Worm (Caenorhabditis elegans) whole organism, L4 larva: ENCODE measurements around the gene ZK1073.2.

Experiments
- F10B5.3 ChIP-seq: sonication (generic microtip); optimal IDR thresholded peaks from 2 replicates; lab custom pipeline; 2016; ENCODE audit warnings: mild to moderate bottlenecking, missing genetic modification characterization, missing compliant biosample characterization
- Y105C5A.15 ChIP-seq: fragments of 200-800 bp; sonication (Bioruptor generic); IDR thresholded peaks from 2 replicates; pipeline ENCODE4 v1.3.6; 2022; ENCODE audit warnings: missing genetic modification characterization, missing compliant biosample characterization
- Y5F2A.4 ChIP-seq: fragments of 200-800 bp; sonication (Bioruptor generic); optimal IDR thresholded peaks from 2 replicates; lab custom pipeline; 2018; ENCODE audit warnings: mild to moderate bottlenecking, missing genetic modification characterization, missing compliant biosample characterization
- aly-2 ChIP-seq: sonication (generic microtip); optimal IDR thresholded peaks from 2 replicates; lab custom pipeline; 2018; ENCODE audit warnings: missing biosample characterization, missing genetic modification characterization
- ama-1 ChIP-seq: fragments of 150-350 bp; optimal IDR thresholded peaks from 2 replicates; lab custom pipeline; 2014; ENCODE audit warnings: inconsistent platforms, mixed read lengths
- ceh-82 ChIP-seq: sonication (generic microtip); optimal IDR thresholded peaks from 2 replicates; lab custom pipeline; 2017; ENCODE audit warnings: missing biosample characterization, missing genetic modification characterization
- daf-16 ChIP-seq, 3 experiments: sonication (generic microtip); optimal IDR thresholded peaks; 2 replicates each; lab custom pipeline; 2016 to 2017; ENCODE audit warnings: missing genetic modification characterization in 3 of 3, missing genetic modification reagents in 3 of 3, mild to moderate bottlenecking in 2 of 3, missing compliant biosample characterization in 2 of 3, missing biosample characterization in 1 of 3, moderate library complexity in 1 of 3
- dmd-6 ChIP-seq: fragments of 200-800 bp; sonication (Bioruptor generic); IDR thresholded peaks from 2 replicates; pipeline ENCODE4 v1.3.6; 2022; ENCODE audit warnings: missing genetic modification reagents, missing genetic modification characterization, missing compliant biosample characterization
- dmd-9 ChIP-seq: fragments of 200-800 bp; sonication (Bioruptor generic); IDR thresholded peaks from 2 replicates; pipeline ENCODE4 v1.3.6; 2022; ENCODE audit warnings: missing genetic modification reagents, missing genetic modification characterization, missing compliant biosample characterization
- dpl-1 ChIP-seq: fragments of 150-350 bp; optimal IDR thresholded peaks from 2 replicates; lab custom pipeline; 2014; ENCODE audit warnings: missing biosample characterization, missing genetic modification reagents, missing genetic modification characterization
- egl-27 ChIP-seq: sonication (generic microtip); optimal IDR thresholded peaks from 3 replicates; lab custom pipeline; 2017; ENCODE audit warnings: missing biosample characterization, missing genetic modification reagents, missing genetic modification characterization
- hlh-30 ChIP-seq: sonication (generic microtip); optimal IDR thresholded peaks from 2 replicates; lab custom pipeline; 2017; ENCODE audit warnings: antibody characterized with exemption, mild to moderate bottlenecking, missing genetic modification characterization, missing compliant biosample characterization; ENCODE audit not compliant: insufficient read depth
- lin-38 ChIP-seq: fragments of 200-800 bp; sonication (Bioruptor generic); IDR thresholded peaks from 2 replicates; pipeline ENCODE4 v1.3.6; 2022; ENCODE audit warnings: missing genetic modification reagents, missing genetic modification characterization, missing compliant biosample characterization
- lin-39 ChIP-seq: fragments of 150-350 bp; optimal IDR thresholded peaks from 2 replicates; lab custom pipeline; 2014; ENCODE audit warnings: missing biosample characterization, missing genetic modification reagents, missing genetic modification characterization
- madf-5 ChIP-seq, 2 experiments: fragments of 200-800 bp; sonication (Bioruptor generic); IDR thresholded peaks; 2 replicates each; pipeline ENCODE4 v1.3.6; 2022; ENCODE audit warnings: missing compliant biosample characterization in 2 of 2, missing genetic modification characterization in 2 of 2
- madf-9 ChIP-seq: fragments of 200-800 bp; sonication (Bioruptor generic); conservative IDR thresholded peaks from 2 replicates; pipeline ENCODE4 v1.3.6; 2022; ENCODE audit warnings: missing genetic modification reagents, missing genetic modification characterization, missing compliant biosample characterization
- mdl-1 ChIP-seq, 2 experiments: fragments of 150-350 bp in 1 of 2; sonication (generic microtip) in 1 of 2; optimal IDR thresholded peaks; 2 replicates each; lab custom pipeline; 2014 to 2017; ENCODE audit warnings: missing biosample characterization in 2 of 2, missing genetic modification characterization in 2 of 2
- nhr-28 ChIP-seq: fragments of 150-350 bp; optimal IDR thresholded peaks from 2 replicates; lab custom pipeline; 2014; ENCODE audit warnings: missing biosample characterization, missing genetic modification characterization
- nhr-48 ChIP-seq: sonication (generic microtip); optimal IDR thresholded peaks from 2 replicates; lab custom pipeline; 2016; ENCODE audit warnings: mild to moderate bottlenecking, missing genetic modification characterization, missing compliant biosample characterization
- nhr-77 ChIP-seq: fragments of 150-350 bp; optimal IDR thresholded peaks from 2 replicates; lab custom pipeline; 2014; ENCODE audit warnings: missing biosample characterization, missing genetic modification characterization
- php-3 ChIP-seq: fragments of 200-800 bp; sonication (Bioruptor generic); IDR thresholded peaks from 2 replicates; pipeline ENCODE4 v1.3.6; 2022; ENCODE audit warnings: missing genetic modification reagents, missing genetic modification characterization, missing compliant biosample characterization
- pqm-1 ChIP-seq: sonication (generic microtip); optimal IDR thresholded peaks from 2 replicates; lab custom pipeline; 2017; ENCODE audit warnings: missing biosample characterization, missing genetic modification characterization
- rbr-2 ChIP-seq: sonication (generic microtip); optimal IDR thresholded peaks from 2 replicates; lab custom pipeline; 2016; ENCODE audit warnings: missing genotype, missing genetic modification characterization, missing compliant biosample characterization
- saeg-2 ChIP-seq: fragments of 200-800 bp; sonication (Bioruptor generic); IDR thresholded peaks from 2 replicates; pipeline ENCODE4 v1.3.6; 2022; ENCODE audit warnings: missing genetic modification reagents, missing genetic modification characterization, missing compliant biosample characterization
- skn-1 ChIP-seq: fragments of 150-350 bp; optimal IDR thresholded peaks from 2 replicates; lab custom pipeline; 2014; ENCODE audit warnings: missing biosample characterization, missing genetic modification characterization
- snpc-1.2 ChIP-seq: fragments of 200-800 bp; sonication (Bioruptor generic); IDR thresholded peaks from 2 replicates; pipeline ENCODE4 v1.3.6; 2022; ENCODE audit warnings: missing genetic modification reagents, missing genetic modification characterization, missing compliant biosample characterization
- spr-1 ChIP-seq: sonication (generic microtip); optimal IDR thresholded peaks from 2 replicates; lab custom pipeline; 2016; ENCODE audit warnings: mild to moderate bottlenecking, missing genetic modification characterization, missing compliant biosample characterization
- unc-62 ChIP-seq, 3 experiments: fragments of 150-350 bp in 1 of 3; sonication (generic microtip); optimal IDR thresholded peaks in 2 of 3; peaks in 1 of 3; 1 replicate in 1 of 3; 2 replicates in 2 of 3; lab custom pipeline; 2014 to 2017; ENCODE audit warnings: missing biosample characterization in 3 of 3, missing genetic modification characterization in 3 of 3, missing genetic modification reagents in 3 of 3, missing genotype in 1 of 3
- zip-11 ChIP-seq: fragments of 200-800 bp; sonication (Bioruptor generic); IDR thresholded peaks from 2 replicates; pipeline ENCODE4 v1.3.6; 2022; ENCODE audit warnings: missing genetic modification characterization, missing compliant biosample characterization
- ztf-11 ChIP-seq: fragments of 150-350 bp; optimal IDR thresholded peaks from 2 replicates; lab custom pipeline; 2014; ENCODE audit warnings: missing biosample characterization, missing genetic modification characterization

The ZK1073.2 gene

ce11 chrX:16163402-16163801, 59.9 kb downstream of the ZK1073.2 start, which contains the start of gene F09C8.1 (continued):
- TF ChIP-seq dmd-9 (GFP tag; lab: Robert Waterston, UW) (no peak), rbr-2 (tag; lab: Kevin White, UChicago) (no peak), lin-38 (GFP tag; lab: Robert Waterston, UW) (no peak), ama-1 (no peak), ztf-11 (no peak)

- TF ChIP-seq skn-1 (no peak), egl-27 (tag; lab: Kevin White, UChicago) (no peak), aly-2 (tag; lab: Kevin White, UChicago) (no peak), daf-16 (GFP tag; optimal IDR thresholded peaks at IDR 0.05; lab: Kevin White, UChicago) (no peak), daf-16 (tag; optimal IDR thresholded peaks at IDR 0.05; lab: Kevin White, UChicago) (peak; percentile 52), lin-39 (tag; lab: Kevin White, UChicago) (no peak), zip-11 (GFP tag; lab: Robert Waterston, UW) (no peak), ceh-82 (tag; lab: Kevin White, UChicago) (no peak), Y5F2A.4 (GFP tag; lab: Kevin White, UChicago) (no peak), dpl-1 (GFP tag; lab: Kevin White, UChicago) (no peak), pqm-1 (tag; lab: Kevin White, UChicago) (peak; percentile 90), php-3 (peak; percentile 54; the same call in 1 of the 2 replicates), nhr-77 (tag; lab: Kevin White, UChicago) (peak; percentile 2), nhr-28 (tag; lab: Kevin White, UChicago) (peak; percentile 74), snpc-1.2 (no peak), madf-9 (GFP tag; lab: Robert Waterston, UW) (no peak), dmd-6 (GFP tag; lab: Robert Waterston, UW) (peak; percentile 32), saeg-2 (GFP tag; lab: Robert Waterston, UW) (no peak), Y105C5A.15 (GFP tag; lab: Robert Waterston, UW) (no peak), mdl-1 (tag; optimal IDR thresholded peaks at IDR 0.05; lab: Kevin White, UChicago) (no peak)
Measured at ce11 chrX:16166484-16166883, 63.0 kb downstream of the ZK1073.2 start.

- TF ChIP-seq F10B5.3 (tag; lab: Kevin White, UChicago) (no peak), Y105C5A.15 (GFP tag; lab: Robert Waterston, UW) (0 out of 2 replicates have a peak, but pooled peaks have one; percentile 8)
Measured at ce11 chrX:16166994-16167393, 63.5 kb downstream of the ZK1073.2 start.

- no peak for TF ChIP-seq lin-38 (GFP tag; lab: Robert Waterston, UW)
- TF ChIP-seq unc-62 (GFP tag; optimal IDR thresholded peaks at IDR 0.05 in 1 of 2; lab: Kevin White, UChicago): peak in 1 of 2 experiments; percentile 92
- TF ChIP-seq unc-62 (tag; optimal IDR thresholded peaks at IDR 0.05; lab: Kevin White, UChicago): no peak
- peak; percentile 40 for TF ChIP-seq hlh-30 (tag; lab: Kevin White, UChicago)
- TF ChIP-seq nhr-48: peak; percentile 18
- no peak for TF ChIP-seq spr-1 (tag; lab: Kevin White, UChicago)
- TF ChIP-seq nhr-28 (tag; lab: Kevin White, UChicago): peak; percentile 42
- TF ChIP-seq mdl-1 (tag; optimal IDR thresholded peaks at IDR 0.05; lab: Kevin White, UChicago): peak in 1 of 2 experiments; percentile 30
- no peak for TF ChIP-seq madf-5 (GFP tag; IDR thresholded peaks at IDR 0.05; lab: Robert Waterston, UW)
- TF ChIP-seq, all 104 proteins: peak for 5
Measured at ce11 chrX:16172863-16173262, 69.4 kb downstream of the ZK1073.2 start.
